Worm (Caenorhabditis elegans): ENCODE measurements around the gene C43F9.7.

ce11 chrIV:10564613-10565012, 28.9 kb downstream of the C43F9.7 start:
- no peak for TF ChIP-seq unc-55 (GFP tag; optimal IDR thresholded peaks at IDR 0.05)
- TF ChIP-seq ceh-16 (tag; optimal IDR thresholded peaks at IDR 0.05), result no peak
- no peak for TF ChIP-seq ZK546.5 (tag; optimal IDR thresholded peaks at IDR 0.05)
- TF ChIP-seq unc-62 (GFP tag; optimal IDR thresholded peaks at IDR 0.05), result no peak
- TF ChIP-seq fos-1 (tag; optimal IDR thresholded peaks at IDR 0.05), result no peak
- TF ChIP-seq nhr-12 (tag; optimal IDR thresholded peaks at IDR 0.05), result no peak
- TF ChIP-seq snpc-4 (tag; optimal IDR thresholded peaks at IDR 0.05), result no peak
- TF ChIP-seq ceh-82 (tag; optimal IDR thresholded peaks at IDR 0.05), result no peak
- TF ChIP-seq zag-1 (tag; optimal IDR thresholded peaks at IDR 0.05), result no peak
- no peak for TF ChIP-seq elt-3 (tag; optimal IDR thresholded peaks at IDR 0.05)
- TF ChIP-seq lin-39 (tag; optimal IDR thresholded peaks at IDR 0.05), result no peak
- no peak for TF ChIP-seq ama-1 (optimal IDR thresholded peaks at IDR 0.05)
- no peak for TF ChIP-seq unc-39 (tag; optimal IDR thresholded peaks at IDR 0.05)
- TF ChIP-seq mab-5 (tag; optimal IDR thresholded peaks at IDR 0.05), result no peak
